Worm (Caenorhabditis elegans) whole organism, late embryonic: Measurements from ENCODE around the gene D2045.7.

Experiments used
- C08G9.2 ChIP-seq: sonication (generic microtip); optimal IDR thresholded peaks from 2 replicates; lab custom pipeline; 2016; ENCODE audit warnings: mild to moderate bottlenecking, missing genetic modification characterization, moderate library complexity, missing compliant biosample characterization
- C38D4.7 ChIP-seq: fragments of 200-800 bp; sonication (Bioruptor generic); optimal IDR thresholded peaks from 2 replicates; lab custom pipeline; 2018; ENCODE audit warnings: mild to moderate bottlenecking, missing genetic modification characterization, moderate library complexity, missing compliant biosample characterization
- F13H6.1 ChIP-seq: sonication (generic microtip); optimal IDR thresholded peaks from 2 replicates; lab custom pipeline; 2016; ENCODE audit warnings: missing genetic modification characterization, missing compliant biosample characterization
- K09A11.1 ChIP-seq: sonication (generic microtip); optimal IDR thresholded peaks from 2 replicates; lab custom pipeline; 2017; ENCODE audit warnings: antibody characterized with exemption, mild to moderate bottlenecking, missing genetic modification characterization, missing compliant biosample characterization; ENCODE audit not compliant: insufficient read depth
- T23F11.4 ChIP-seq: fragments of 200-800 bp; sonication (Bioruptor generic); optimal IDR thresholded peaks from 2 replicates; lab custom pipeline; 2018; ENCODE audit warnings: mild to moderate bottlenecking, missing genetic modification characterization, missing compliant biosample characterization
- Y22D7AL.16 ChIP-seq: sonication (generic microtip); optimal IDR thresholded peaks from 2 replicates; lab custom pipeline; 2016; ENCODE audit warnings: missing genetic modification characterization, missing compliant biosample characterization
- ceh-14 ChIP-seq: sonication (generic microtip); optimal IDR thresholded peaks from 2 replicates; lab custom pipeline; 2016; ENCODE audit warnings: missing genotype, missing genetic modification characterization, missing compliant biosample characterization
- ceh-18 ChIP-seq: sonication (generic microtip); optimal IDR thresholded peaks from 2 replicates; lab custom pipeline; 2016; ENCODE audit warnings: missing genetic modification characterization, missing compliant biosample characterization
- ceh-19 ChIP-seq: fragments of 200-800 bp; sonication (Bioruptor generic); optimal IDR thresholded peaks from 2 replicates; lab custom pipeline; 2018; ENCODE audit warnings: mild to moderate bottlenecking, missing genetic modification characterization, missing compliant biosample characterization
- ceh-24 ChIP-seq: sonication (generic microtip); optimal IDR thresholded peaks from 2 replicates; lab custom pipeline; 2016; ENCODE audit warnings: mild to moderate bottlenecking, missing genetic modification characterization, missing compliant biosample characterization
- ceh-31 ChIP-seq: sonication (generic microtip); optimal IDR thresholded peaks from 2 replicates; lab custom pipeline; 2016; ENCODE audit warnings: missing genetic modification characterization, missing compliant biosample characterization
- ceh-34 ChIP-seq: sonication (generic microtip); optimal IDR thresholded peaks from 2 replicates; lab custom pipeline; 2016; ENCODE audit warnings: mild to moderate bottlenecking, missing genetic modification characterization, missing compliant biosample characterization
- ceh-45 ChIP-seq: fragments of 200-800 bp; sonication (Bioruptor generic); IDR thresholded peaks from 2 replicates; pipeline ENCODE4 v1.3.6; 2022; ENCODE audit warnings: missing genetic modification reagents, missing genetic modification characterization, missing compliant biosample characterization
- ceh-48 ChIP-seq: sonication (generic microtip); optimal IDR thresholded peaks from 2 replicates; lab custom pipeline; 2016; ENCODE audit warnings: missing genetic modification characterization, inconsistent platforms, missing compliant biosample characterization
- ceh-9 ChIP-seq: sonication (generic microtip); optimal IDR thresholded peaks from 2 replicates; lab custom pipeline; 2016; ENCODE audit warnings: mild to moderate bottlenecking, missing genetic modification characterization, inconsistent platforms, missing compliant biosample characterization
- che-1 ChIP-seq: sonication (generic microtip); optimal IDR thresholded peaks from 2 replicates; lab custom pipeline; 2016; ENCODE audit warnings: mild to moderate bottlenecking, missing genetic modification characterization, missing compliant biosample characterization
- dve-1 ChIP-seq: sonication (generic microtip); optimal IDR thresholded peaks from 2 replicates; lab custom pipeline; 2017; ENCODE audit warnings: antibody characterized with exemption, mild to moderate bottlenecking, missing genetic modification characterization, missing compliant biosample characterization
- elt-2 ChIP-seq: sonication (generic microtip); optimal IDR thresholded peaks from 2 replicates; lab custom pipeline; 2016; ENCODE audit warnings: missing genetic modification reagents, missing genetic modification characterization, missing compliant biosample characterization
- ets-4 ChIP-seq: sonication (generic microtip); optimal IDR thresholded peaks from 2 replicates; lab custom pipeline; 2016; ENCODE audit warnings: missing genetic modification characterization, missing compliant biosample characterization
- fax-1 ChIP-seq: sonication (generic microtip); optimal IDR thresholded peaks from 2 replicates; lab custom pipeline; 2016; ENCODE audit warnings: missing genotype, missing genetic modification characterization, missing compliant biosample characterization
- fkh-10 ChIP-seq: fragments of 150-350 bp; optimal IDR thresholded peaks from 2 replicates; lab custom pipeline; 2014; ENCODE audit warnings: missing biosample characterization, missing genetic modification reagents, missing genetic modification characterization
- fkh-6 ChIP-seq: sonication (generic microtip); optimal IDR thresholded peaks from 2 replicates; lab custom pipeline; 2016; ENCODE audit warnings: missing genetic modification characterization, missing compliant biosample characterization
- gmeb-2 ChIP-seq: sonication (generic microtip); optimal IDR thresholded peaks from 2 replicates; lab custom pipeline; 2016; ENCODE audit warnings: missing genetic modification characterization, inconsistent platforms, missing compliant biosample characterization
- hlh-30 ChIP-seq: sonication (generic microtip); optimal IDR thresholded peaks from 2 replicates; lab custom pipeline; 2017; ENCODE audit warnings: antibody characterized with exemption, missing genetic modification characterization, missing compliant biosample characterization; ENCODE audit not compliant: insufficient read depth
- hlh-8 ChIP-seq: sonication (generic microtip); optimal IDR thresholded peaks from 2 replicates; lab custom pipeline; 2016; ENCODE audit warnings: missing genotype, missing genetic modification characterization, missing compliant biosample characterization
- lim-6 ChIP-seq: sonication (generic microtip); optimal IDR thresholded peaks from 2 replicates; lab custom pipeline; 2016; ENCODE audit warnings: missing genetic modification characterization, missing compliant biosample characterization
- lin-11 ChIP-seq: fragments of 200-800 bp; sonication (Bioruptor generic); optimal IDR thresholded peaks from 2 replicates; lab custom pipeline; 2018; ENCODE audit warnings: mild to moderate bottlenecking, missing genetic modification characterization, missing compliant biosample characterization
- madf-2 ChIP-seq: sonication (generic microtip); optimal IDR thresholded peaks from 2 replicates; lab custom pipeline; 2017; ENCODE audit warnings: missing genetic modification characterization, missing compliant biosample characterization
- nhr-232 ChIP-seq: sonication (generic microtip); optimal IDR thresholded peaks from 2 replicates; lab custom pipeline; 2016; ENCODE audit warnings: missing genetic modification characterization, missing compliant biosample characterization
- odd-2 ChIP-seq: sonication (generic microtip); optimal IDR thresholded peaks from 2 replicates; lab custom pipeline; 2017; ENCODE audit warnings: antibody characterized with exemption, mild to moderate bottlenecking, missing genetic modification characterization, missing compliant biosample characterization
- pag-3 ChIP-seq: sonication (generic microtip); optimal IDR thresholded peaks from 2 replicates; lab custom pipeline; 2016; ENCODE audit warnings: missing compliant biosample characterization, missing genetic modification characterization, borderline replicate concordance
- pat-9 ChIP-seq: fragments of 200-800 bp; sonication (Bioruptor generic); optimal IDR thresholded peaks from 2 replicates; lab custom pipeline; 2018; ENCODE audit warnings: mild to moderate bottlenecking, missing genetic modification characterization, moderate library complexity, missing compliant biosample characterization
- pha-4 ChIP-seq: fragments of 150-350 bp; optimal IDR thresholded peaks from 2 replicates; lab custom pipeline; 2018; ENCODE audit warnings: missing biosample characterization, missing genetic modification reagents, missing genetic modification characterization
- ref-2 ChIP-seq: sonication (generic microtip); optimal IDR thresholded peaks from 2 replicates; lab custom pipeline; 2016; ENCODE audit warnings: missing genetic modification characterization, missing compliant biosample characterization
- sox-4 ChIP-seq: sonication (generic microtip); optimal IDR thresholded peaks from 2 replicates; lab custom pipeline; 2017; ENCODE audit warnings: mild to moderate bottlenecking, missing genetic modification characterization, inconsistent platforms, missing compliant biosample characterization
- syd-9 ChIP-seq: sonication (generic microtip); optimal IDR thresholded peaks from 2 replicates; lab custom pipeline; 2016; ENCODE audit warnings: mild to moderate bottlenecking, missing genetic modification characterization, moderate library complexity, missing compliant biosample characterization
- tbx-2 ChIP-seq: sonication (generic microtip); optimal IDR thresholded peaks from 2 replicates; lab custom pipeline; 2016; ENCODE audit warnings: missing genetic modification characterization, missing compliant biosample characterization
- tbx-7 ChIP-seq: sonication (generic microtip); optimal IDR thresholded peaks from 2 replicates; lab custom pipeline; 2016; ENCODE audit warnings: missing genotype, missing genetic modification characterization, missing compliant biosample characterization
- unc-3 ChIP-seq, 2 experiments: fragments of 200-800 bp in 1 of 2; sonication (Bioruptor generic) in 1 of 2; sonication (generic microtip) in 1 of 2; conservative IDR thresholded peaks in 1 of 2; optimal IDR thresholded peaks in 1 of 2; 2 replicates each; pipeline versions ENCODE4 v1.3.6 to Lab custom; 2016 to 2022; ENCODE audit warnings: missing compliant biosample characterization in 2 of 2, missing genetic modification characterization in 2 of 2, missing genetic modification reagents in 1 of 2
- unc-55 ChIP-seq: sonication (generic microtip); optimal IDR thresholded peaks from 2 replicates; lab custom pipeline; 2017; ENCODE audit warnings: missing biosample characterization, missing genetic modification reagents, missing genetic modification characterization

The D2045.7 gene

DNA sequence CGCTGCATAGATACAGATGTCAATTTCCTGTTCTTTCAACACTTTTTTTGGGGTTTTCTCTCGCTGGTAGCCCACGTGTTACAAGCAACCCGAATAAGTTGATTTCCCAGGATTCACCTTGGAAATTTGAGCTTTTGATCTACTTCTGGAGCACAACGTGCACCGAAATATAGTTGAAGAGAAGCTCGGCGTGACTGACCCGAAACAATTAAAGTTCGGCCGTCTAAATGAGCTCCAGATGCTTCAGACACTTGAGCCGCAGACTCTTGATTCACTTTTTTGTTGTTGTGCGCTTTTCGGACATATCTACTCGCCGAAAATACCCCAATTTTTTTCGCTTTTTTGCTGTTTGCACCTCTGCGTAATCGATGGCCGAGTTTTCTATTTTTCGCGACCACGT lies 39.6 kb downstream of the D2045.7 start:
- TF ChIP-seq madf-2 (tag; lab: Kevin White, UChicago) (no peak), ceh-48 (tag; lab: Kevin White, UChicago) (no peak), pat-9 (no peak), unc-3 (GFP tag; conservative IDR thresholded peaks at IDR 0.05; lab: Robert Waterston, UW) (no peak), unc-3 (tag; optimal IDR thresholded peaks at IDR 0.05; lab: Kevin White, UChicago) (no peak), ceh-31 (tag; lab: Kevin White, UChicago) (no peak), sox-4 (no peak), tbx-7 (tag; lab: Kevin White, UChicago) (no peak), elt-2 (tag; lab: Kevin White, UChicago) (no peak), syd-9 (tag; lab: Kevin White, UChicago) (no peak), F13H6.1 (tag; lab: Kevin White, UChicago) (no peak)

ce11 chrIII:10519615-10520014 lies 40.3 kb downstream of the D2045.7 start:
- TF ChIP-seq ceh-34 (tag; lab: Kevin White, UChicago) (peak; percentile 43), hlh-30 (tag; lab: Kevin White, UChicago) (no peak)

ce11 chrIII:10520523-10520922 lies 41.2 kb downstream of the D2045.7 start, which contains the start of gene unc-49:
unc-49 (plus strand) TSS chrIII:10520762.
- TF ChIP-seq unc-55 (no peak), C08G9.2 (tag; lab: Kevin White, UChicago) (peak; percentile 12), fkh-6 (no peak), K09A11.1 (tag; lab: Kevin White, UChicago) (no peak), nhr-232 (tag; lab: Kevin White, UChicago) (no peak), syd-9 (tag; lab: Kevin White, UChicago) (peak; percentile 41), tbx-2 (tag; lab: Kevin White, UChicago) (no peak), hlh-30 (tag; lab: Kevin White, UChicago) (no peak), ceh-14 (tag; lab: Kevin White, UChicago) (no peak), che-1 (tag; lab: Kevin White, UChicago) (no peak), ceh-24 (tag; lab: Kevin White, UChicago) (no peak), ref-2 (tag; lab: Kevin White, UChicago) (no peak), ceh-18 (peak; percentile 26), T23F11.4 (GFP tag; lab: Kevin White, UChicago) (no peak)

DNA sequence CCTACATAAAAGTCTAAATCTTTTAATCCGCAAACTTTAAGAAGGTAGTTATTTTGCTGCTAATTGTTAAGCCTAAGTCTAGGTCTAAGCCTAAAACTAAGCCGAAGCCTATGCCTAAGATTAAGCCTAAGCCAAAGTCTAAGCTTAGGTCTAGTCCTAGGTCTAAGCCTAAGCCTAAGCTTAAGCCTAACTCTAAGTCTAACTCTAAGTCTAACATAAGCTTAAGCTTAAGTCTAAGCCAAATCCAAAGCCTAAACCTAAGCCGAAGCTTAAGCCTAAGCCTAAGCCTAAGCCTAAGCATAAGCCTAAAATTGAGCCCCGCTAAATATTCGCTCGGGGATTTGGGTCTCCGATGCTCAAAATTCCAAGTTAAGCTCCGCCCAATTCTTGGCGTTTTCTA lies 41.9 kb downstream of the D2045.7 start:
- no peak for TF ChIP-seq ets-4 (tag; lab: Kevin White, UChicago)
- TF ChIP-seq dve-1 (tag; lab: Kevin White, UChicago) = peak; percentile 53

DNA sequence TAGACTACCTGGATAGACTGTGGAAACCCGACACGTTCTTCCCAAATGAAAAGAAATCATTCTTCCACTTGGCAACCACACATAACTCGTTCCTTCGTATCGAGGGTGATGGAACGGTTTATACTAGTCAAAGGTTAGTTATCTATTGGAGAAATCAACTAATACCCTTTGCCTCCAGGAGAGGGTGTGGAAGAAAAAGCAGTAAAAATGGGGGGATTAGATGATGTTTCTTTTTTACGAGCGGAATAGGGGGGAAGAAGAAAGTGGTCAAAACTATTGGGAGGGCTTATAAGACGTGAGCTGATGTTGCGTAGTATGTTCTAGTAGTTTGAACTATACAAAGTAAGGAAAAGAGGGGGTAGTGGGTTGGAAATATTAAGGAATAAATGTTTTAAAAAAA lies 43.7 kb downstream of the D2045.7 start:
- no peak for TF ChIP-seq fkh-6
- TF ChIP-seq fkh-10 (GFP tag; lab: Kevin White, UChicago) = no peak
- TF ChIP-seq ceh-24 (tag; lab: Kevin White, UChicago) = no peak
- no peak for TF ChIP-seq tbx-7 (tag; lab: Kevin White, UChicago)
- TF ChIP-seq ceh-19 (GFP tag; lab: Kevin White, UChicago) = no peak
- TF ChIP-seq T23F11.4 (GFP tag; lab: Kevin White, UChicago) = no peak

- TF ChIP-seq hlh-8 (tag; lab: Kevin White, UChicago) (no peak), Y22D7AL.16 (tag; lab: Kevin White, UChicago) (no peak), ets-4 (tag; lab: Kevin White, UChicago) (no peak), pag-3 (tag; lab: Kevin White, UChicago) (no peak), pha-4 (tag; lab: Kevin White, UChicago) (no peak), ceh-9 (no peak), ceh-45 (GFP tag; lab: Robert Waterston, UW) (no peak), hlh-30 (tag; lab: Kevin White, UChicago) (no peak), ceh-18 (no peak), ceh-24 (tag; lab: Kevin White, UChicago) (no peak), lim-6 (tag; lab: Kevin White, UChicago) (no peak), lin-11 (tag; lab: Kevin White, UChicago) (no peak), ref-2 (tag; lab: Kevin White, UChicago) (no peak), C38D4.7 (GFP tag; lab: Kevin White, UChicago) (no peak), gmeb-2 (tag; lab: Kevin White, UChicago) (no peak), ceh-34 (tag; lab: Kevin White, UChicago) (no peak), odd-2 (no peak), fax-1 (no peak), dve-1 (tag; lab: Kevin White, UChicago) (no peak)
These were observed 45.5 kb downstream of the D2045.7 start for ce11 chrIII:10524823-10525222.
